Worm (Caenorhabditis elegans) whole organism, L2 larva: ENCODE results near the gene dhgd-1.

Source experiments
- ZK546.5 ChIP-seq: sonication (generic microtip); optimal IDR thresholded peaks from 2 replicates; lab custom pipeline; 2017; ENCODE audit warnings: missing biosample characterization, missing genetic modification characterization
- nhr-11 ChIP-seq: fragments of 150-350 bp; optimal IDR thresholded peaks from 2 replicates; lab custom pipeline; 2014; ENCODE audit warnings: missing biosample characterization, missing genetic modification characterization

DNA sequence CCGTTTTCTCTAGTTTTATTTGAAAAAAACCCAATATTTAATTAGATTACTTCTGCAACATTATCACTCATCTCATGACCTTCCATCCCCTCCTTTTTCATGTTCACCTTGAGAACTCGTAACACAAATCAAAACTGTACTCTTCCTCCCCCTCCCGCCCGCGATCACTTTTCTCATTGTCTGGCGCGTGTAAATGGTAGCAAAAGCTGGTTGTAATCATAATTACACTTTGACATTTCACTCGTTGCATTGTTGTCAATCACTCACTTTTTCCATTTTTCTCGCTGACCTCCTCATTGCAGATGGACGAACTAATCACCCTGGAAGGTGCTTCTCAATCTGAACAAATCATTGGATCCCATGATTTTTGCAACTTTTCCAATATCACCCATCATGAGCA is 41.5 kb downstream of the dhgd-1 start, which contains the start of gene npr-41:
- TF ChIP-seq nhr-11 (tag; lab: Kevin White, UChicago), result no peak
- TF ChIP-seq ZK546.5, result no peak
